Fruit fly (Drosophila melanogaster) whole organism, embryonic: ENCODE data around the gene SuUR.
A peak's percentile ranks its signal among the peaks of the same experiment; 100 is the strongest.

Experiments used
- ATbp ChIP-seq: fragments of 200-800 bp; sonication (Bioruptor generic); optimal IDR thresholded peaks from 2 replicates; lab custom pipeline; 2017; ENCODE audit warnings: missing biosample characterization, mild to moderate bottlenecking, missing genetic modification characterization, missing genetic modification reagents
- Asciz ChIP-seq: fragments of 200-800 bp; sonication (Bioruptor generic); optimal IDR thresholded peaks from 2 replicates; lab custom pipeline; 2017; ENCODE audit warnings: missing biosample characterization, mild to moderate bottlenecking, missing genetic modification characterization, missing genetic modification reagents
- Blimp-1 ChIP-seq: fragments of 200-800 bp; sonication (Bioruptor generic); optimal IDR thresholded peaks from 3 replicates; lab custom pipeline; 2018; ENCODE audit warnings: missing biosample characterization, missing genetic modification characterization, mild to moderate bottlenecking, moderate library complexity, missing genetic modification reagents
- C15 ChIP-seq: fragments of 200-800 bp; sonication (Bioruptor generic); IDR thresholded peaks from 3 replicates; pipeline ENCODE4 v1.3.6; 2022; ENCODE audit warnings: missing biosample characterization, missing genetic modification characterization
- CG10366 ChIP-seq: fragments of 200-800 bp; sonication (Bioruptor generic); IDR thresholded peaks from 2 replicates; pipeline ENCODE4 v1.3.6; 2022; ENCODE audit warnings: missing biosample characterization, missing genetic modification characterization
- CG14050 ChIP-seq: fragments of 200-800 bp; sonication (Bioruptor generic); IDR thresholded peaks from 3 replicates; pipeline ENCODE4 v1.3.6; 2022; ENCODE audit warnings: missing biosample characterization, missing genetic modification characterization
- CG14441 ChIP-seq: fragments of 200-800 bp; sonication (Bioruptor generic); IDR thresholded peaks from 2 replicates; pipeline ENCODE4 v1.3.6; 2022; ENCODE audit warnings: missing biosample characterization, missing genetic modification characterization
- CG14710 ChIP-seq: fragments of 200-800 bp; sonication (Bioruptor generic); optimal IDR thresholded peaks from 3 replicates; lab custom pipeline; 2019; ENCODE audit warnings: missing biosample characterization, mild to moderate bottlenecking, missing genetic modification characterization, moderate library complexity
- CG15269 ChIP-seq: fragments of 200-800 bp; sonication (Bioruptor generic); optimal IDR thresholded peaks from 2 replicates; lab custom pipeline; 2018; ENCODE audit warnings: missing biosample characterization, mild to moderate bottlenecking, missing genetic modification characterization, moderate library complexity
- CG18764 ChIP-seq: fragments of 200-800 bp; sonication (Bioruptor generic); optimal IDR thresholded peaks from 3 replicates; lab custom pipeline; 2016; ENCODE audit warnings: missing biosample characterization, missing genetic modification characterization
- CG2116 ChIP-seq: fragments of 200-800 bp; sonication (Bioruptor generic); optimal IDR thresholded peaks from 3 replicates; lab custom pipeline; 2018; ENCODE audit warnings: missing biosample characterization, mild to moderate bottlenecking, missing genetic modification characterization
- CG3281 ChIP-seq: fragments of 200-800 bp; sonication (Bioruptor generic); optimal IDR thresholded peaks from 3 replicates; lab custom pipeline; 2017; ENCODE audit warnings: missing biosample characterization, mild to moderate bottlenecking, missing genetic modification characterization
- CG4282 ChIP-seq: fragments of 200-800 bp; sonication (Bioruptor generic); optimal IDR thresholded peaks from 2 replicates; lab custom pipeline; 2016; ENCODE audit warnings: missing biosample characterization, missing genetic modification characterization
- CG6272 ChIP-seq: fragments of 200-800 bp; sonication (Bioruptor generic); IDR thresholded peaks from 2 replicates; pipeline ENCODE4 v1.3.6; 2022; ENCODE audit warnings: missing biosample characterization, missing genetic modification characterization
- CG7556 ChIP-seq: fragments of 200-800 bp; sonication (Bioruptor generic); optimal IDR thresholded peaks from 2 replicates; lab custom pipeline; 2017; ENCODE audit warnings: missing biosample characterization, mild to moderate bottlenecking, missing genetic modification characterization
- CG8478 ChIP-seq: fragments of >200 bp; optimal IDR thresholded peaks from 2 replicates; lab custom pipeline; 2018
- CHES-1-like ChIP-seq: fragments of 200-800 bp; sonication (Bioruptor generic); optimal IDR thresholded peaks from 2 replicates; lab custom pipeline; 2016; ENCODE audit warnings: missing biosample characterization, missing genetic modification characterization
- CTCF ChIP-seq: fragments of 200-800 bp; sonication (Bioruptor generic); optimal IDR thresholded peaks from 2 replicates; lab custom pipeline; 2017; ENCODE audit warnings: missing biosample characterization, mild to moderate bottlenecking, missing genetic modification characterization, moderate library complexity
- Dfd ChIP-seq, 2 experiments: fragments of >200 bp; optimal IDR thresholded peaks; 2 replicates each; lab custom pipeline; 2017; ENCODE audit warnings: missing biosample characterization in 2 of 2, missing genetic modification characterization in 2 of 2
- Fer2 ChIP-seq: fragments of 200-800 bp; sonication (Bioruptor generic); optimal IDR thresholded peaks from 2 replicates; lab custom pipeline; 2018; ENCODE audit warnings: missing biosample characterization, mild to moderate bottlenecking, missing genetic modification characterization, moderate library complexity
- HmgZ ChIP-seq: fragments of 200-800 bp; sonication (Bioruptor generic); optimal IDR thresholded peaks from 2 replicates; lab custom pipeline; 2018; ENCODE audit warnings: missing biosample characterization, mild to moderate bottlenecking, missing genetic modification characterization
- NFAT ChIP-seq: fragments of 200-800 bp; sonication (Bioruptor generic); IDR thresholded peaks from 2 replicates; pipeline ENCODE4 v1.3.6; 2022; ENCODE audit warnings: missing biosample characterization, missing genetic modification characterization
- Optix ChIP-seq: fragments of 200-800 bp; sonication (Bioruptor generic); IDR thresholded peaks from 3 replicates; pipeline ENCODE4 v1.3.6; 2022; ENCODE audit warnings: missing biosample characterization, missing genetic modification characterization
- Pdp1 ChIP-seq, 2 experiments: fragments of 200-800 bp; sonication (Bioruptor generic); optimal IDR thresholded peaks; 3 replicates each; lab custom pipeline; 2016; ENCODE audit warnings: missing biosample characterization in 2 of 2, missing genetic modification characterization in 2 of 2, mild to moderate bottlenecking in 1 of 2, moderate library complexity in 1 of 2
- Stat92E ChIP-seq, 3 experiments: fragments of >200 bp in 2 of 3; fragments of 200-800 bp in 1 of 3; sonication (Bioruptor generic) in 1 of 3; optimal IDR thresholded peaks; 2 replicates each; lab custom pipeline; 2017 to 2019; ENCODE audit warnings: missing biosample characterization in 3 of 3, missing genetic modification characterization in 3 of 3, mild to moderate bottlenecking in 1 of 3, moderate library complexity in 1 of 3
- cwo ChIP-seq: fragments of 200-800 bp; sonication (Bioruptor generic); optimal IDR thresholded peaks from 3 replicates; lab custom pipeline; 2017; ENCODE audit warnings: missing biosample characterization, missing genetic modification characterization, mild to moderate bottlenecking, moderate library complexity, missing genetic modification reagents
- dmrt11E ChIP-seq: fragments of 200-800 bp; sonication (Bioruptor generic); optimal IDR thresholded peaks from 3 replicates; lab custom pipeline; 2018; ENCODE audit warnings: missing biosample characterization, mild to moderate bottlenecking, missing genetic modification characterization, moderate library complexity
- dmrt99B ChIP-seq: fragments of 200-800 bp; sonication (Bioruptor generic); optimal IDR thresholded peaks from 2 replicates; lab custom pipeline; 2018; ENCODE audit warnings: missing biosample characterization, mild to moderate bottlenecking, missing genetic modification characterization, moderate library complexity
- dysf ChIP-seq: fragments of 200-800 bp; sonication (Bioruptor generic); IDR thresholded peaks from 3 replicates; pipeline ENCODE4 v1.3.6; 2022; ENCODE audit warnings: missing biosample characterization, missing genetic modification characterization
- h ChIP-seq: fragments of >200 bp; optimal IDR thresholded peaks from 2 replicates; lab custom pipeline; 2017
- hb ChIP-seq: fragments of 200-800 bp; sonication (Bioruptor generic); IDR thresholded peaks from 3 replicates; pipeline ENCODE4 v1.3.6; 2022; ENCODE audit warnings: missing biosample characterization, missing genetic modification characterization; ENCODE audit not compliant: partially characterized antibody
- ken ChIP-seq: fragments of 200-800 bp; sonication (Bioruptor generic); IDR thresholded peaks from 3 replicates; pipeline ENCODE4 v1.3.6; 2022; ENCODE audit warnings: missing biosample characterization, missing genetic modification characterization
- nau ChIP-seq: fragments of 200-800 bp; sonication (Bioruptor generic); optimal IDR thresholded peaks from 3 replicates; lab custom pipeline; 2017; ENCODE audit warnings: missing biosample characterization, mild to moderate bottlenecking, missing genetic modification characterization, missing genetic modification reagents
- nerfin-2 ChIP-seq: fragments of 200-800 bp; sonication (Bioruptor generic); IDR thresholded peaks from 2 replicates; pipeline ENCODE4 v1.3.6; 2022; ENCODE audit warnings: missing biosample characterization, missing genetic modification characterization; ENCODE audit not compliant: partially characterized antibody
- nmo ChIP-seq: fragments of 200-800 bp; sonication (Bioruptor generic); optimal IDR thresholded peaks from 2 replicates; lab custom pipeline; 2018; ENCODE audit warnings: missing biosample characterization, mild to moderate bottlenecking, missing genetic modification characterization, moderate library complexity
- oc ChIP-seq: fragments of 200-800 bp; sonication (Bioruptor generic); optimal IDR thresholded peaks from 2 replicates; lab custom pipeline; 2018; ENCODE audit warnings: missing biosample characterization, mild to moderate bottlenecking, missing genetic modification characterization, moderate library complexity
- otp ChIP-seq: fragments of 200-800 bp; sonication (Bioruptor generic); IDR thresholded peaks from 3 replicates; pipeline ENCODE4, ENCODE4 v1.3.6; 2022; ENCODE audit warnings: missing biosample characterization, missing genetic modification characterization
- pzg ChIP-seq: fragments of 200-800 bp; sonication (Bioruptor generic); optimal IDR thresholded peaks from 3 replicates; lab custom pipeline; 2018; ENCODE audit warnings: missing biosample characterization, mild to moderate bottlenecking, missing genetic modification characterization, moderate library complexity
- ranshi ChIP-seq: fragments of 200-800 bp; sonication (Bioruptor generic); IDR thresholded peaks from 2 replicates; pipeline ENCODE4 v1.3.6; 2022; ENCODE audit warnings: missing biosample characterization, missing genetic modification characterization
- rib ChIP-seq: fragments of 200-800 bp; sonication (Bioruptor generic); IDR thresholded peaks from 2 replicates; pipeline ENCODE4 v1.3.6; 2022; ENCODE audit warnings: missing biosample characterization, missing genetic modification characterization
- schlank ChIP-seq: fragments of 200-800 bp; sonication (Bioruptor generic); optimal IDR thresholded peaks from 2 replicates; lab custom pipeline; 2018; ENCODE audit warnings: missing biosample characterization, mild to moderate bottlenecking, missing genetic modification characterization
- wek ChIP-seq: fragments of 200-800 bp; sonication (Bioruptor generic); optimal IDR thresholded peaks from 3 replicates; lab custom pipeline; 2018; ENCODE audit warnings: missing biosample characterization, mild to moderate bottlenecking, missing genetic modification characterization, moderate library complexity

Gene SuUR

dm6 chr3L:11097982-11098663 lies 33.3 kb downstream of the SuUR start, which contains the start of the genes Irbp18 and APP-BP1 (continued):
- TF ChIP-seq wek (peak; percentile 70), dmrt11E (peak; percentile 86), CTCF (GFP tag; lab: Kevin White, UChicago) (peak; percentile 50), cwo (GFP tag; lab: Kevin White, UChicago) (peak; percentile 90), CG15269 (tag; lab: Kevin White, UChicago) (peak; percentile 93), schlank (tag; lab: Kevin White, UChicago) (peak; percentile 90)

dm6 chr3L:11101598-11101997 lies 36.8 kb downstream of the SuUR start, which contains the start of gene Elo68beta:
TSS of gene Elo68beta (minus strand) at chr3L:11101698.
- TF ChIP-seq dysf (GFP tag; lab: Robert Waterston, UW): no peak
- TF ChIP-seq CG10366 (GFP tag; lab: Robert Waterston, UW): no peak
- no peak for TF ChIP-seq dmrt99B (tag; lab: Kevin White, UChicago)
- no peak for TF ChIP-seq Blimp-1 (GFP tag; lab: Kevin White, UChicago)
- TF ChIP-seq h (lab: Kevin White, UChicago): no peak
- TF ChIP-seq CG8478 (lab: Kevin White, UChicago): no peak
- no peak for TF ChIP-seq oc (tag; lab: Kevin White, UChicago)
- no peak for TF ChIP-seq otp (GFP tag; lab: Robert Waterston, UW)
- TF ChIP-seq, all 482 proteins: peak for 0

- TF ChIP-seq Dfd (GFP tag; optimal IDR thresholded peaks at IDR 0.05; lab: Kevin White, UChicago): no peak
- TF ChIP-seq CG4282 (GFP tag; lab: Kevin White, UChicago): no peak
- no peak for TF ChIP-seq nmo (GFP tag; lab: Kevin White, UChicago)
- no peak for TF ChIP-seq nerfin-2
- TF ChIP-seq Asciz (GFP tag; lab: Kevin White, UChicago): no peak
- TF ChIP-seq pzg (GFP tag; lab: Kevin White, UChicago): no peak
- no peak for TF ChIP-seq CG6272 (GFP tag; lab: Robert Waterston, UW)
- no peak for TF ChIP-seq dmrt99B (tag; lab: Kevin White, UChicago)
These were observed 38.1 kb downstream of the SuUR start, which contains the start of gene Elo68alpha for dm6 chr3L:11102930-11103329. TSS of gene Elo68alpha (minus strand) at chr3L:11103030.

dm6 chr3L:11103773-11104172 lies 39.0 kb downstream of the SuUR start, which contains the start of gene CG32071:
TSS of gene CG32071 (minus strand) at chr3L:11103873.
- TF ChIP-seq Pdp1 (GFP tag; optimal IDR thresholded peaks at IDR 0.05; lab: Kevin White, UChicago) (peak in 1 of 2 experiments; percentile 71), cwo (GFP tag; lab: Kevin White, UChicago) (no peak), ken (GFP tag; lab: Robert Waterston, UW) (no peak), Stat92E (GFP tag; optimal IDR thresholded peaks at IDR 0.05; lab: Kevin White, UChicago) (no peak)

dm6 chr3L:11107432-11107831 lies 42.6 kb downstream of the SuUR start, which contains the start of gene CG32073:
TSS of gene CG32073 (minus strand) at chr3L:11107582.
- TF ChIP-seq CG14710 (tag; lab: Kevin White, UChicago) (peak; percentile 42), CG7556 (GFP tag; lab: Kevin White, UChicago) (peak; percentile 17), HmgZ (tag; lab: Kevin White, UChicago) (no peak), ranshi (GFP tag; lab: Robert Waterston, UW) (no peak; the same call in 1 of the 2 replicates), pzg (GFP tag; lab: Kevin White, UChicago) (no peak), C15 (GFP tag; lab: Robert Waterston, UW) (peak; percentile 22; the same call in 1 of the 3 replicates), hb (GFP tag; lab: Robert Waterston, UW) (no peak), NFAT (GFP tag; lab: Robert Waterston, UW) (no peak), CG3281 (GFP tag; lab: Kevin White, UChicago) (peak; percentile 2), Optix (no peak), ATbp (GFP tag; lab: Kevin White, UChicago) (peak; percentile 51), CHES-1-like (no peak), rib (no peak), CG15269 (tag; lab: Kevin White, UChicago) (no peak), nau (GFP tag; lab: Kevin White, UChicago) (no peak), CG2116 (GFP tag; lab: Kevin White, UChicago) (no peak), Fer2 (tag; lab: Kevin White, UChicago) (no peak), CG14441 (GFP tag; lab: Robert Waterston, UW) (no peak), CG18764 (GFP tag; lab: Kevin White, UChicago) (peak; percentile 75), CG14050 (GFP tag; lab: Robert Waterston, UW) (no peak)
